Worm (Caenorhabditis elegans): ENCODE data around the gene Y1A5A.1.

The Y1A5A.1 gene

ce11 chrIII:3959987-3960386 is 26.5 kb downstream of the Y1A5A.1 start, which contains the start of gene R10E9.3 (continued):
- TF ChIP-seq daf-19 (GFP tag; conservative IDR thresholded peaks at IDR 0.05) (no peak), duxl-1 (tag; optimal IDR thresholded peaks at IDR 0.05; ENCODE audit: poor library complexity) (no peak), hlh-11 (tag; optimal IDR thresholded peaks at IDR 0.05) (peak; percentile 53), lsy-2 (tag; optimal IDR thresholded peaks at IDR 0.05) (no peak), mes-2 (tag; optimal IDR thresholded peaks at IDR 0.05; ENCODE audit: poor library complexity, severe bottlenecking) (peak; percentile 18), fos-1 (tag; optimal IDR thresholded peaks at IDR 0.05) (no peak), lin-29 (GFP tag; IDR thresholded peaks at IDR 0.05) (no peak), dmd-8 (GFP tag; IDR thresholded peaks at IDR 0.05) (no peak), nhr-237 (tag; optimal IDR thresholded peaks at IDR 0.05) (no peak), nhr-76 (tag; optimal IDR thresholded peaks at IDR 0.05) (no peak), nhr-77 (tag; optimal IDR thresholded peaks at IDR 0.05) (no peak), snpc-4 (tag; optimal IDR thresholded peaks at IDR 0.05) (no peak), pqm-1 (tag; optimal IDR thresholded peaks at IDR 0.05) (peak; percentile 25), mxl-2 (GFP tag; conservative IDR thresholded peaks at IDR 0.05) (no peak), nhr-41 (GFP tag; IDR thresholded peaks at IDR 0.05) (no peak), daf-12 (tag; optimal IDR thresholded peaks at IDR 0.05) (no peak), daf-16 (GFP tag; optimal IDR thresholded peaks at IDR 0.05) (no peak), daf-16 (tag; optimal IDR thresholded peaks at IDR 0.05) (peak; percentile 51), nhr-6 (tag; optimal IDR thresholded peaks at IDR 0.05) (no peak), T20F7.1 (GFP tag; optimal IDR thresholded peaks at IDR 0.05) (no peak), dmd-9 (GFP tag; IDR thresholded peaks at IDR 0.05) (no peak), mdl-1 (tag; optimal IDR thresholded peaks at IDR 0.05) (peak in 1 of 2 experiments; percentile 30), ZK546.5 (tag; optimal IDR thresholded peaks at IDR 0.05) (no peak), nhr-48 (tag; optimal IDR thresholded peaks at IDR 0.05) (no peak), dmd-6 (GFP tag; IDR thresholded peaks at IDR 0.05) (peak; percentile 33; the same call in 1 of the 2 replicates), dve-1 (tag; optimal IDR thresholded peaks at IDR 0.05; ENCODE audit: insufficient read depth) (peak; percentile 38), zag-1 (tag; optimal IDR thresholded peaks at IDR 0.05) (no peak), hlh-30 (tag; optimal IDR thresholded peaks at IDR 0.05; ENCODE audit: insufficient read depth) (peak; percentile 35), snpc-1.2 (GFP tag; IDR thresholded peaks at IDR 0.05) (no peak), aha-1 (tag) (peak; percentile 85)

- TF ChIP-seq mes-2 (tag; optimal IDR thresholded peaks at IDR 0.05; ENCODE audit: poor library complexity, severe bottlenecking) (no peak), nhr-77 (tag; optimal IDR thresholded peaks at IDR 0.05) (no peak), pqm-1 (tag; optimal IDR thresholded peaks at IDR 0.05) (no peak), nhr-6 (tag; optimal IDR thresholded peaks at IDR 0.05) (no peak), F44E2.7 (GFP tag; IDR thresholded peaks at IDR 0.05) (no peak), lin-39 (tag; optimal IDR thresholded peaks at IDR 0.05) (no peak), unc-62 (GFP tag; optimal IDR thresholded peaks at IDR 0.05 in 1 of 2) (no peak), unc-62 (tag; optimal IDR thresholded peaks at IDR 0.05) (no peak), lir-3 (tag; optimal IDR thresholded peaks at IDR 0.05) (no peak), ZK546.5 (tag; optimal IDR thresholded peaks at IDR 0.05) (no peak), saeg-2 (GFP tag; IDR thresholded peaks at IDR 0.05) (no peak), egl-27 (tag; optimal IDR thresholded peaks at IDR 0.05) (no peak), ceh-82 (tag; optimal IDR thresholded peaks at IDR 0.05) (no peak), ceh-44 (GFP tag; IDR thresholded peaks at IDR 0.05) (no peak), zfp-2 (tag; optimal IDR thresholded peaks at IDR 0.05) (no peak), hlh-11 (tag; optimal IDR thresholded peaks at IDR 0.05) (peak; percentile 20), fos-1 (tag; optimal IDR thresholded peaks at IDR 0.05) (no peak), F26F4.8 (GFP tag; conservative IDR thresholded peaks at IDR 0.05) (no peak), jun-1 (tag; optimal IDR thresholded peaks at IDR 0.05) (no peak), mdl-1 (tag; optimal IDR thresholded peaks at IDR 0.05) (peak in 1 of 2 experiments; percentile 25), dve-1 (tag; optimal IDR thresholded peaks at IDR 0.05; ENCODE audit: insufficient read depth) (no peak), madf-9 (GFP tag; conservative IDR thresholded peaks at IDR 0.05) (no peak), nhr-28 (tag; optimal IDR thresholded peaks at IDR 0.05) (peak; percentile 8), T26A8.4 (GFP tag; IDR thresholded peaks at IDR 0.05) (no peak), hif-1 (tag; optimal IDR thresholded peaks at IDR 0.05) (no peak), lin-38 (GFP tag; IDR thresholded peaks at IDR 0.05) (no peak), fkh-10 (GFP tag; optimal IDR thresholded peaks at IDR 0.05) (no peak), lin-1 (GFP tag; IDR thresholded peaks at IDR 0.05) (no peak), F49E8.2 (tag; optimal IDR thresholded peaks at IDR 0.05; ENCODE audit: borderline replicate concordance) (no peak), hlh-30 (tag; optimal IDR thresholded peaks at IDR 0.05; ENCODE audit: insufficient read depth) (peak; percentile 44), R02D3.7 (tag; optimal IDR thresholded peaks at IDR 0.05) (no peak)
Measured at ce11 chrIII:3959206-3959605, 27.3 kb downstream of the Y1A5A.1 start.
